Worm (Caenorhabditis elegans) whole organism, L4/young adult: ENCODE data around the gene ule-4.

ENCODE experiments used
- W03F9.2 ChIP-seq: fragments of 150-350 bp; optimal IDR thresholded peaks from 2 replicates; lab custom pipeline; 2014; ENCODE audit warnings: missing biosample characterization, missing genetic modification characterization
- dao-5 ChIP-seq: sonication (generic microtip); optimal IDR thresholded peaks from 2 replicates; lab custom pipeline; 2016; ENCODE audit warnings: missing genotype, missing genetic modification characterization, moderate library complexity, missing compliant biosample characterization
- him-1 ChIP-seq: sonication (generic microtip); optimal IDR thresholded peaks from 2 replicates; lab custom pipeline; 2016; ENCODE audit warnings: missing genotype, missing genetic modification reagents, missing genetic modification characterization, missing compliant biosample characterization

DNA sequence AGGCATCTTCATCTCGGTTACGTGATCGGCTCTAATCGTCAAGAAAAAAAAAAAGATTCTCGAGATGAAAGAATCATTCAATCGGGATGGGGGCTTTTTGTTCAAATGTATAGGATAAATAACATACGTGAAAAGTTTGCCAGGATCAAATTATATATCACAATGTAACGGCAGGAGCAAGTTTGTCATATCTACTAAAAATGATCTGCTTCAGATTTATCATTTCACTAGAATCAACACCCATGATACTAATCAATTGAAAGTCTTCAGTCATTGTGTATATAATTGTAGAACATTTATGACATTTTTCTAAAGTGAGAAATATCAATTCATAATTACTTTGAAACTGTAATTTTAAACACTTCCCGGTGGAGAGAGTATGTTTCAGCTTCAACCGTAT lies 49.4 kb upstream of the ule-4 start:
- TF ChIP-seq dao-5 (tag; lab: Kevin White, UChicago) (no peak), him-1 (tag; lab: Kevin White, UChicago) (no peak), W03F9.2 (tag; lab: Kevin White, UChicago) (no peak)
